Worm (Caenorhabditis elegans): ENCODE data around the gene cyp-13A5.
A peak's percentile ranks its signal among the peaks of the same experiment; 100 is the strongest.

Gene cyp-13A5

ce11 chrII:9791185-9791584 is 9.0 kb downstream of the cyp-13A5 start:
- TF ChIP-seq eyg-1 (tag; optimal IDR thresholded peaks at IDR 0.05) (no peak), elt-2 (tag; optimal IDR thresholded peaks at IDR 0.05) (peak; percentile 86), zip-5 (tag; optimal IDR thresholded peaks at IDR 0.05) (no peak), unc-55 (GFP tag; optimal IDR thresholded peaks at IDR 0.05) (no peak)

DNA sequence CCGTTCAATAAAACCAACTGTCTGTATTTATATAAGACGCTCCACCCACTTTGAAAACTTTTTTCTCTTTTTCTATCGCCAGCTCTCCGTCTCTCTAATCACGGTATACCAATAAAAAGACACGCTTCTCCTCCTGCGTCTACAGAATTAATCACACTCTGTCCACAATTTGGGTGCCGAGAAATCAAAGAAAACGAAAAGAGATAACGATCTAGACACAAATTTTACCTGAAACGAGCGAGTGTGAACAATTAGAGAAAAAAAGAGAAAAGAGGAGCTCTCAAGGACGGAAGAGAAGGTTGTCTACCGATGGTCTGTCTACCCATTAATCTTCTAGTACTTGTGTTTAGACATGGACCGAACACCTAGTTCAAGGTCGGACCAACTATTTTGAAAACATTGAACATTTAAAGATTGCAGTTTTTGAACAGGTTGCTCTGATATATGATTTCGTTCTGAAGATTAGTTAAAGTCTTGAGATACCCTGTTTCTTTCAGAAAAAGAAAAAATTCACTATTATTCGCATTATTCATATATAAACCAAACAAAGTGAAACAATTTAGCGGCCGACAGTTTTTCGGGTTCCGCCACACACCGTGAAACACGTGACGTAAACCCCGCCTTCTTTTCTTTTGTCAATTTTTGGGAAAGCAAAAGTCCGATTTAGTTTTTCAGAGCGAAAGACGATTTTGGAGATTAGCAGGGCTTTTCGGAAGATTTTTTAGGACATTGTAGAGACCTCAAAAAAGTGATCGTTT is 12.6 kb downstream of the cyp-13A5 start, which contains the start of gene cyp-13A2:
cyp-13A2 (minus strand) TSS at position 235 of the 758 bp plus-strand sequence.
- TF ChIP-seq odd-2 (tag; optimal IDR thresholded peaks at IDR 0.05) (no peak), ceh-22 (tag; optimal IDR thresholded peaks at IDR 0.05) (no peak), Y22D7AL.16 (tag; optimal IDR thresholded peaks at IDR 0.05) (no peak), nhr-11 (tag; optimal IDR thresholded peaks at IDR 0.05) (peak; percentile 13), rnt-1 (tag; optimal IDR thresholded peaks at IDR 0.05) (peak; percentile 2), elt-2 (tag; optimal IDR thresholded peaks at IDR 0.05) (peak; percentile 30), npax-4 (tag; optimal IDR thresholded peaks at IDR 0.05) (no peak), hlh-30 (tag; optimal IDR thresholded peaks at IDR 0.05; ENCODE audit: insufficient read depth) (peak; percentile 24), sdc-2 (tag; optimal IDR thresholded peaks at IDR 0.05) (no peak), ceh-24 (tag; optimal IDR thresholded peaks at IDR 0.05) (no peak), pqm-1 (tag; optimal IDR thresholded peaks at IDR 0.05) (no peak)

- TF ChIP-seq ceh-14 (tag; optimal IDR thresholded peaks at IDR 0.05), result no peak
- no peak for TF ChIP-seq unc-3 (GFP tag; conservative IDR thresholded peaks at IDR 0.05)
- TF ChIP-seq unc-3 (tag; optimal IDR thresholded peaks at IDR 0.05), result no peak
- TF ChIP-seq Y22D7AL.16 (tag; optimal IDR thresholded peaks at IDR 0.05), result no peak
- TF ChIP-seq pha-4 (tag; optimal IDR thresholded peaks at IDR 0.05), result no peak
- TF ChIP-seq zip-5 (tag; optimal IDR thresholded peaks at IDR 0.05), result no peak
- TF ChIP-seq elt-2 (tag; optimal IDR thresholded peaks at IDR 0.05), result no peak
- no peak for TF ChIP-seq hlh-30 (tag; optimal IDR thresholded peaks at IDR 0.05; ENCODE audit: insufficient read depth)
- no peak for TF ChIP-seq ref-2 (tag; optimal IDR thresholded peaks at IDR 0.05)
- no peak for TF ChIP-seq fkh-6 (tag; optimal IDR thresholded peaks at IDR 0.05)
- no peak for TF ChIP-seq elt-4 (tag; optimal IDR thresholded peaks at IDR 0.05)
- TF ChIP-seq ceh-2 (tag; optimal IDR thresholded peaks at IDR 0.05), result no peak
Measured at ce11 chrII:9786215-9786614, 13.9 kb downstream of the cyp-13A5 start.

DNA sequence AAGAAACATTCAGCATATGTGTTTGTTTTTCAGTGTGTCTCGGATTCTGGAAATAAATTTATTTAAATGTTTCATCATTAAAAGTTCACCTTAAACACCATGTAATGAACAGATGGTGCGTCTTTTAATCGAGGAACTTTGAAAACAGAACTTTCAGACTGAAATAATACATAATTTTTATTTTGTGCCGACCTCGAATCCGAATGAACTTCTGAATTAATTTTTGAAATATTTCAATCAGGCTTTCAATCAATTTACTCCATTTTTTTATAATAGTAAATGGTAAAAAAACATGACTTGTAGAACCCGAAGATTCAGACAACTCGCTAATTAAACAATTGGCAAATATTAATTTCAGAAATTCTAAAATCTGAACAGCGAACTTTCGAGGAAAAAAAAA is 17.8 kb downstream of the cyp-13A5 start, which contains the start of gene T10B9.14:
T10B9.14 (minus strand) TSS at position 101 of the 400 bp plus-strand sequence.
- TF ChIP-seq lim-6 (tag; optimal IDR thresholded peaks at IDR 0.05) (no peak), Y22D7AL.16 (tag; optimal IDR thresholded peaks at IDR 0.05) (no peak), pag-3 (tag; optimal IDR thresholded peaks at IDR 0.05; ENCODE audit: borderline replicate concordance) (no peak), hlh-8 (tag; optimal IDR thresholded peaks at IDR 0.05) (no peak), ceh-31 (tag; optimal IDR thresholded peaks at IDR 0.05) (no peak)

DNA sequence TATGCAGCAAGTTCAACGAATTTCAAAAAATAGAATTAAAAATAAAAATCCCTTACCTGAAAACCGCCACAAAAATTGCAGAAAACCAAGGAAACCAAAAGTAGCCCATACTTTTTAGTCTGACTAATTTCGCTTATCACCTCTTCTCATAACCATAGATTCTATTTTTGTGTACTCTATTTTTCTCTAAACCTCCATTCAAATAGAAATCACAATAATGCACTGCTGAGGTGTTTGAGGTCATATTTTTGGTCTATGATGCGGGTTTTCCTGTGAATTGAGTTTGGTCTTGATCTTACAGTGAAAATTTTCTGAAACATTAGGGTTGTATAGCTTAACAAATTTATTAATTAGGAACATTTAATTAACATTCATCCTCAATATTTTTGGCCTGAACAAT is 18.3 kb downstream of the cyp-13A5 start, which contains the start of gene cyp-13A1:
cyp-13A1 (minus strand) TSS at position 156 of the 400 bp plus-strand sequence.
- TF ChIP-seq elt-2 (tag; optimal IDR thresholded peaks at IDR 0.05), result peak; percentile 10
- TF ChIP-seq elt-4 (tag; optimal IDR thresholded peaks at IDR 0.05), result no peak
- TF ChIP-seq sox-4 (tag; optimal IDR thresholded peaks at IDR 0.05), result no peak
- TF ChIP-seq pqm-1 (tag; optimal IDR thresholded peaks at IDR 0.05), result no peak
- no peak for TF ChIP-seq gmeb-2 (tag; optimal IDR thresholded peaks at IDR 0.05)

DNA sequence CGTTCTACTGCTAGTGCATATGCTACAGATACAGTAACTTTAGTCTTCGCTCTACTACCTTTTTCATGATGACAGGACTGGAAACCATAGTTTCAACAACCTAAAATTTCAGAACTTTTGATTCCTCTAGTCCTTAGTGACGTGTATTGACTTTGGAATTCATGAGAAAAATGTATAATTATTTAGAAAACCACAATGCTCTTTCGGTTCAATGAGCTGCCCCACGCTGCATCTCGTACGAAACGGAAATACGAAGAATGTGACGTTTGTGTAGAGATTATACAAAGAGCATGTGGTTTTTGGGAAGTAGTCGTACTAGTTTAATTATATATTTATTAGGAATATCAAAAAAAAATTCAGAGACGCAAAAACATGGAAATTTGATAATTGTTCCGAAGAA is 21.7 kb downstream of the cyp-13A5 start:
- no peak for TF ChIP-seq dmd-4 (tag; optimal IDR thresholded peaks at IDR 0.05; ENCODE audit: borderline replicate concordance)
- TF ChIP-seq odd-2 (tag; optimal IDR thresholded peaks at IDR 0.05), result no peak
- no peak for TF ChIP-seq fax-1 (tag; optimal IDR thresholded peaks at IDR 0.05)
- TF ChIP-seq ahr-1 (tag; optimal IDR thresholded peaks at IDR 0.05), result no peak
- no peak for TF ChIP-seq tbx-7 (tag; optimal IDR thresholded peaks at IDR 0.05)
- no peak for TF ChIP-seq fkh-6 (tag; optimal IDR thresholded peaks at IDR 0.05)
- no peak for TF ChIP-seq elt-4 (tag; optimal IDR thresholded peaks at IDR 0.05)
- no peak for TF ChIP-seq unc-86 (tag; optimal IDR thresholded peaks at IDR 0.05)
- TF ChIP-seq sox-4 (tag; optimal IDR thresholded peaks at IDR 0.05), result no peak
- TF ChIP-seq pat-9 (tag; optimal IDR thresholded peaks at IDR 0.05), result no peak
- no peak for TF ChIP-seq elt-2 (tag; optimal IDR thresholded peaks at IDR 0.05)
